Fruit fly (Drosophila melanogaster) whole organism: ENCODE results near the gene CG10560.

Source experiments
- CG8478 ChIP-seq: fragments of >200 bp; optimal IDR thresholded peaks from 2 replicates; lab custom pipeline; 2018; ENCODE audit warnings: inconsistent platforms
- pan ChIP-seq: fragments of >200 bp; optimal IDR thresholded peaks from 2 replicates; lab custom pipeline; 2017
- psq ChIP-seq: fragments of >200 bp; optimal IDR thresholded peaks from 2 replicates; lab custom pipeline; 2017
- usp ChIP-seq: fragments of >200 bp; optimal IDR thresholded peaks from 2 replicates; lab custom pipeline; 2017; ENCODE audit warnings: missing biosample characterization, missing genetic modification characterization, mixed read lengths

DNA sequence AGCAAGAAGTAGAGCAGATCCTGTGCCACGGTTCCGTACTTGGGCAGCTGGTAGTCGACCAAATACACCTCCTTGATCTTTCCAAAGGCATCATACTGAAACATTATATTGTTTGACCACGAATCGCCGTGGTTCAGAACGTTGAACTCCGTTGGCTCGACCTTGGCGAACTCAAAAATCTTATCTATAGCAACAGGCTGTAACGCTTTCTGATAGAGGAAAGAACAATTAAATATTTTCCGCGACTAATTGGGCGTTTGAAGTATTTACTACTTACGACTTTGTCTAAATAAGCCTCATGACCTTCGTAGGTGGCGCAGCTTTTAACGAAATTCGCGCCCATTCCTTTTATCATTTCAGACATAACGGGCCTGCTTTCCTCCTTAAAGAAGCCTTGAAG lies 1.8 kb upstream of the CG10560 start:
- TF ChIP-seq psq (lab: Kevin White, UChicago) (no peak), usp (GFP tag; lab: Kevin White, UChicago) (no peak), pan (lab: Kevin White, UChicago) (no peak), CG8478 (lab: Kevin White, UChicago) (no peak)
